Fruit fly (Drosophila melanogaster) whole organism, adult: Measurements from ENCODE around the gene tow.

ENCODE experiments used
- CG14711 ChIP-seq: fragments of 200-800 bp; sonication (Bioruptor generic); optimal IDR thresholded peaks from 2 replicates; lab custom pipeline; 2018; ENCODE audit warnings: missing biosample characterization, mild to moderate bottlenecking, missing genetic modification characterization, moderate library complexity
- CG33017 ChIP-seq: fragments of 200-800 bp; sonication (Bioruptor generic); optimal IDR thresholded peaks from 2 replicates; lab custom pipeline; 2018; ENCODE audit warnings: missing biosample characterization, mild to moderate bottlenecking, missing genetic modification characterization, moderate library complexity
- Hr96 ChIP-seq: fragments of 200-800 bp; sonication (Bioruptor generic); optimal IDR thresholded peaks from 2 replicates; lab custom pipeline; 2016; ENCODE audit warnings: missing biosample characterization, missing genetic modification characterization
- cnc ChIP-seq, 2 experiments: fragments of >200 bp; optimal IDR thresholded peaks; 2 replicates each; lab custom pipeline; 2017
- kay ChIP-seq: fragments of 200-800 bp; sonication (Bioruptor generic); peaks from one replicate; lab custom pipeline; 2016; ENCODE audit warnings: missing biosample characterization, missing genetic modification characterization, borderline replicate concordance
- ovo ChIP-seq: fragments of 200-800 bp; sonication (Bioruptor generic); optimal IDR thresholded peaks from 2 replicates; lab custom pipeline; 2016; ENCODE audit warnings: missing biosample characterization, missing genetic modification characterization
- tj ChIP-seq: fragments of 200-800 bp; sonication (Bioruptor generic); optimal IDR thresholded peaks from 3 replicates; lab custom pipeline; 2017; ENCODE audit warnings: missing biosample characterization, mild to moderate bottlenecking, missing genetic modification characterization, moderate library complexity

dm6 chr3L:6913823-6914222, 28.8 kb upstream of the tow start:
- TF ChIP-seq kay (GFP tag; lab: Kevin White, UChicago) (no peak), Hr96 (GFP tag; lab: Kevin White, UChicago) (no peak), tj (GFP tag; lab: Kevin White, UChicago) (no peak), ovo (GFP tag; lab: Kevin White, UChicago) (no peak), cnc (optimal IDR thresholded peaks at IDR 0.05; lab: Kevin White, UChicago) (no peak), CG33017 (tag; lab: Kevin White, UChicago) (no peak), CG14711 (tag; lab: Kevin White, UChicago) (no peak)
